Fruit fly (Drosophila melanogaster) whole organism, embryonic: ENCODE data around the gene Mkp3.

Experiments used
- Blimp-1 ChIP-seq: fragments of 200-800 bp; sonication (Bioruptor generic); optimal IDR thresholded peaks from 3 replicates; lab custom pipeline; 2018; ENCODE audit warnings: missing biosample characterization, missing genetic modification characterization, mild to moderate bottlenecking, moderate library complexity, missing genetic modification reagents
- Bteb2 ChIP-seq: fragments of 200-800 bp; sonication (Bioruptor generic); optimal IDR thresholded peaks from 2 replicates; lab custom pipeline; 2016; ENCODE audit warnings: missing biosample characterization, missing genetic modification characterization
- CG10209 ChIP-seq: fragments of 200-800 bp; sonication (Bioruptor generic); optimal IDR thresholded peaks from 3 replicates; lab custom pipeline; 2017; ENCODE audit warnings: missing biosample characterization, mild to moderate bottlenecking, missing genetic modification characterization, missing genetic modification reagents
- CG10565 ChIP-seq: fragments of 200-800 bp; sonication (Bioruptor generic); optimal IDR thresholded peaks from 3 replicates; lab custom pipeline; 2016; ENCODE audit warnings: missing biosample characterization, mild to moderate bottlenecking, missing genetic modification characterization
- CG11085 ChIP-seq: fragments of 200-800 bp; sonication (Bioruptor generic); IDR thresholded peaks from 2 replicates; pipeline ENCODE4 v1.3.6; 2022; ENCODE audit warnings: missing biosample characterization, missing genetic modification characterization
- CG11247 ChIP-seq: fragments of 200-800 bp; sonication (Bioruptor generic); IDR thresholded peaks from 2 replicates; pipeline ENCODE4 v1.3.6; 2022; ENCODE audit warnings: missing biosample characterization, missing genetic modification characterization
- CG12942 ChIP-seq: fragments of 200-800 bp; sonication (Bioruptor generic); optimal IDR thresholded peaks from 3 replicates; lab custom pipeline; 2016; ENCODE audit warnings: missing biosample characterization, missing genetic modification characterization
- CG13287 ChIP-seq: fragments of 200-800 bp; sonication (Bioruptor generic); IDR thresholded peaks from 2 replicates; pipeline ENCODE4 v1.3.6; 2022; ENCODE audit warnings: missing biosample characterization, missing genetic modification characterization; ENCODE audit not compliant: partially characterized antibody
- CG15269 ChIP-seq: fragments of 200-800 bp; sonication (Bioruptor generic); optimal IDR thresholded peaks from 2 replicates; lab custom pipeline; 2018; ENCODE audit warnings: missing biosample characterization, mild to moderate bottlenecking, missing genetic modification characterization, moderate library complexity
- CG1529 ChIP-seq: fragments of 200-800 bp; sonication (Bioruptor generic); optimal IDR thresholded peaks from 3 replicates; lab custom pipeline; 2018; ENCODE audit warnings: missing biosample characterization, missing genetic modification characterization
- CG15514 ChIP-seq: fragments of 200-800 bp; sonication (Bioruptor generic); optimal IDR thresholded peaks from 3 replicates; lab custom pipeline; 2017; ENCODE audit warnings: missing biosample characterization, missing genetic modification characterization, mild to moderate bottlenecking, moderate library complexity, missing genetic modification reagents
- CG15601 ChIP-seq: fragments of 200-800 bp; sonication (Bioruptor generic); optimal IDR thresholded peaks from 3 replicates; lab custom pipeline; 2019; ENCODE audit warnings: missing biosample characterization, mild to moderate bottlenecking, missing genetic modification characterization, moderate library complexity
- CG1792 ChIP-seq: fragments of 200-800 bp; sonication (Bioruptor generic); optimal IDR thresholded peaks from 2 replicates; lab custom pipeline; 2016; ENCODE audit warnings: missing biosample characterization, missing genetic modification characterization
- CG2199 ChIP-seq: fragments of 200-800 bp; sonication (Bioruptor generic); IDR thresholded peaks from 3 replicates; pipeline ENCODE4 v1.3.6; 2022; ENCODE audit warnings: missing biosample characterization, missing genetic modification characterization
- CG2202 ChIP-seq: fragments of 200-800 bp; sonication (Bioruptor generic); optimal IDR thresholded peaks from 2 replicates; lab custom pipeline; 2018; ENCODE audit warnings: missing biosample characterization, mild to moderate bottlenecking, missing genetic modification characterization
- CG2712 ChIP-seq: fragments of 200-800 bp; optimal IDR thresholded peaks from 3 replicates; lab custom pipeline; 2019; ENCODE audit warnings: missing biosample characterization, mild to moderate bottlenecking, missing genetic modification characterization, moderate library complexity
- CG30403 ChIP-seq: fragments of 200-800 bp; sonication (Bioruptor generic); optimal IDR thresholded peaks from 3 replicates; lab custom pipeline; 2016; ENCODE audit warnings: missing biosample characterization, missing genetic modification characterization
- CG33213 ChIP-seq: fragments of 200-800 bp; sonication (Bioruptor generic); optimal IDR thresholded peaks from 3 replicates; lab custom pipeline; 2016; ENCODE audit warnings: missing biosample characterization, missing genetic modification characterization
- CG3995 ChIP-seq: fragments of 200-800 bp; sonication (Bioruptor generic); optimal IDR thresholded peaks from 3 replicates; lab custom pipeline; 2016; ENCODE audit warnings: missing biosample characterization, missing genetic modification characterization
- CG4360 ChIP-seq: fragments of 200-800 bp; sonication (Bioruptor generic); IDR thresholded peaks from 2 replicates; pipeline ENCODE4 v1.3.6; 2022; ENCODE audit warnings: missing biosample characterization, missing genetic modification characterization
- CG5953 ChIP-seq: fragments of 200-800 bp; sonication (Bioruptor generic); IDR thresholded peaks from 2 replicates; pipeline ENCODE4 v1.3.6; 2022; ENCODE audit warnings: missing biosample characterization, missing genetic modification characterization
- CG6791 ChIP-seq: fragments of 200-800 bp; sonication (Bioruptor generic); IDR thresholded peaks from 3 replicates; pipeline ENCODE4 v1.3.6; 2022; ENCODE audit warnings: missing biosample characterization, missing genetic modification characterization; ENCODE audit not compliant: partially characterized antibody
- CG8924 ChIP-seq: fragments of 200-800 bp; optimal IDR thresholded peaks from 3 replicates; lab custom pipeline; 2019; ENCODE audit warnings: missing biosample characterization, mild to moderate bottlenecking, missing genetic modification characterization, moderate library complexity
- CkIIα-i1 ChIP-seq: fragments of 200-800 bp; sonication (Bioruptor generic); IDR thresholded peaks from 2 replicates; pipeline ENCODE4 v1.3.6; 2022; ENCODE audit warnings: missing biosample characterization, missing genetic modification characterization
- Ets65A ChIP-seq: fragments of 200-800 bp; sonication (Bioruptor generic); peaks from one replicate; lab custom pipeline; 2016; ENCODE audit warnings: missing biosample characterization, missing genetic modification characterization
- Fer2 ChIP-seq: fragments of 200-800 bp; sonication (Bioruptor generic); optimal IDR thresholded peaks from 2 replicates; lab custom pipeline; 2018; ENCODE audit warnings: missing biosample characterization, mild to moderate bottlenecking, missing genetic modification characterization, moderate library complexity
- HmgZ ChIP-seq: fragments of 200-800 bp; sonication (Bioruptor generic); optimal IDR thresholded peaks from 2 replicates; lab custom pipeline; 2018; ENCODE audit warnings: missing biosample characterization, mild to moderate bottlenecking, missing genetic modification characterization
- Hmx ChIP-seq: fragments of 200-800 bp; sonication (Bioruptor generic); optimal IDR thresholded peaks from 2 replicates; lab custom pipeline; 2016; ENCODE audit warnings: missing biosample characterization, missing genetic modification characterization
- Lim3 ChIP-seq: fragments of 200-800 bp; sonication (Bioruptor generic); IDR thresholded peaks from 2 replicates; pipeline ENCODE4 v1.3.6; 2022; ENCODE audit warnings: missing biosample characterization, missing genetic modification characterization
- Mes4 ChIP-seq: fragments of 200-800 bp; sonication (Bioruptor generic); optimal IDR thresholded peaks from 2 replicates; lab custom pipeline; 2016; ENCODE audit warnings: missing biosample characterization, missing genetic modification characterization
- NfI ChIP-seq: fragments of 200-800 bp; sonication (Bioruptor generic); optimal IDR thresholded peaks from 3 replicates; lab custom pipeline; 2018; ENCODE audit warnings: missing biosample characterization, mild to moderate bottlenecking, missing genetic modification characterization, moderate library complexity
- Ravus ChIP-seq: fragments of 200-800 bp; sonication (Bioruptor generic); IDR thresholded peaks from 2 replicates; pipeline ENCODE4 v1.3.6; 2022; ENCODE audit warnings: missing biosample characterization, missing genetic modification characterization
- Scr ChIP-seq: fragments of 200-800 bp; sonication (Bioruptor generic); IDR thresholded peaks from 2 replicates; pipeline ENCODE4 v1.3.6; 2022; ENCODE audit warnings: missing biosample characterization, missing genetic modification characterization; ENCODE audit not compliant: partially characterized antibody
- Side ChIP-seq: fragments of 200-800 bp; sonication (Bioruptor generic); optimal IDR thresholded peaks from 2 replicates; lab custom pipeline; 2016; ENCODE audit warnings: missing biosample characterization, missing genetic modification characterization
- Sox100B ChIP-seq: fragments of 200-800 bp; sonication (Bioruptor generic); optimal IDR thresholded peaks from 3 replicates; lab custom pipeline; 2018; ENCODE audit warnings: missing biosample characterization, mild to moderate bottlenecking, missing genetic modification characterization
- ap ChIP-seq: fragments of 200-800 bp; sonication (Bioruptor generic); IDR thresholded peaks from 2 replicates; pipeline ENCODE4 v1.3.6; 2022; ENCODE audit warnings: missing biosample characterization, missing genetic modification characterization
- crol ChIP-seq: fragments of 200-800 bp; sonication (Bioruptor generic); IDR thresholded peaks from 2 replicates; pipeline ENCODE4 v1.3.6; 2022; ENCODE audit warnings: missing biosample characterization, missing genetic modification characterization
- dm ChIP-seq: fragments of 200-800 bp; sonication (Bioruptor generic); optimal IDR thresholded peaks from 3 replicates; lab custom pipeline; 2016; ENCODE audit warnings: missing biosample characterization, missing genetic modification characterization
- fd3F ChIP-seq: fragments of 200-800 bp; sonication (Bioruptor generic); optimal IDR thresholded peaks from 2 replicates; lab custom pipeline; 2018; ENCODE audit warnings: missing biosample characterization, mild to moderate bottlenecking, missing genetic modification characterization, moderate library complexity
- fd64A ChIP-seq: fragments of 200-800 bp; sonication (Bioruptor generic); optimal IDR thresholded peaks from 3 replicates; lab custom pipeline; 2018; ENCODE audit warnings: missing biosample characterization, mild to moderate bottlenecking, missing genetic modification characterization
- fu2 ChIP-seq: fragments of 200-800 bp; sonication (Bioruptor generic); optimal IDR thresholded peaks from 2 replicates; lab custom pipeline; 2016; ENCODE audit warnings: missing biosample characterization, missing genetic modification characterization
- gro ChIP-seq: fragments of 200-800 bp; sonication (Bioruptor generic); optimal IDR thresholded peaks from 2 replicates; lab custom pipeline; 2016; ENCODE audit warnings: missing biosample characterization, missing genetic modification characterization
- ham ChIP-seq: fragments of 200-800 bp; sonication (Bioruptor generic); IDR thresholded peaks from 2 replicates; pipeline ENCODE4 v1.3.6; 2022; ENCODE audit warnings: missing biosample characterization, missing genetic modification characterization
- luna ChIP-seq: fragments of 200-800 bp; sonication (Bioruptor generic); optimal IDR thresholded peaks from 2 replicates; lab custom pipeline; 2016; ENCODE audit warnings: missing biosample characterization, missing genetic modification characterization
- prd ChIP-seq, 3 experiments: fragments of >200 bp in 2 of 3; fragments of 200-800 bp in 1 of 3; sonication (Bioruptor generic) in 1 of 3; optimal IDR thresholded peaks in 2 of 3; IDR thresholded peaks in 1 of 3; 2 replicates in 2 of 3; 3 replicates in 1 of 3; pipeline versions ENCODE4 v1.3.6 to Lab custom; 2017 to 2022; ENCODE audit warnings: missing biosample characterization in 1 of 3, missing genetic modification characterization in 1 of 3
- sc ChIP-seq, 3 experiments: fragments of >200 bp in 2 of 3; fragments of 200-800 bp in 1 of 3; sonication (Bioruptor generic) in 1 of 3; optimal IDR thresholded peaks; 2 replicates in 2 of 3; 3 replicates in 1 of 3; lab custom pipeline; 2017; ENCODE audit warnings: mild to moderate bottlenecking in 1 of 3, missing biosample characterization in 1 of 3, missing genetic modification characterization in 1 of 3, missing genetic modification reagents in 1 of 3
- sim ChIP-seq: fragments of 200-800 bp; sonication (Bioruptor generic); IDR thresholded peaks from 2 replicates; pipeline ENCODE4 v1.3.6; 2022; ENCODE audit warnings: missing biosample characterization, missing genetic modification characterization
- sima ChIP-seq: fragments of 200-800 bp; sonication (Bioruptor generic); optimal IDR thresholded peaks from 2 replicates; lab custom pipeline; 2016; ENCODE audit warnings: missing biosample characterization, missing genetic modification characterization
- stc ChIP-seq: fragments of 200-800 bp; sonication (Bioruptor generic); IDR thresholded peaks from 2 replicates; pipeline ENCODE4 v1.3.6; 2022; ENCODE audit warnings: missing biosample characterization, missing genetic modification characterization

Mkp3 gene

dm6 chr3L:19033154-19033811, 52.9 kb downstream of the Mkp3 start (continued):
- TF ChIP-seq CG10565 (GFP tag; lab: Kevin White, UChicago): no peak
- no peak for TF ChIP-seq Ravus
- no peak for TF ChIP-seq CG5953 (GFP tag; lab: Robert Waterston, UW)
- TF ChIP-seq HmgZ (tag; lab: Kevin White, UChicago): peak; percentile 23
- no peak for TF ChIP-seq prd (optimal IDR thresholded peaks at IDR 0.05; lab: Kevin White, UChicago)
- TF ChIP-seq prd (GFP tag; IDR thresholded peaks at IDR 0.05; lab: Robert Waterston, UW): peak; percentile 91
- TF ChIP-seq CG33213 (GFP tag; lab: Kevin White, UChicago): no peak
- peak; percentile 44; the same call in 1 of the 2 replicates for TF ChIP-seq stc (GFP tag; lab: Robert Waterston, UW)
- TF ChIP-seq CG12942 (GFP tag; lab: Kevin White, UChicago): peak; percentile 40
- TF ChIP-seq sc (optimal IDR thresholded peaks at IDR 0.05; lab: Kevin White, UChicago): no peak
- TF ChIP-seq sc (GFP tag; optimal IDR thresholded peaks at IDR 0.05; lab: Kevin White, UChicago): peak; percentile 78
- 0 out of 2 replicates have a peak, but pooled peaks have one; percentile 33 for TF ChIP-seq ap (GFP tag; lab: Robert Waterston, UW)
- no peak for TF ChIP-seq luna (GFP tag; lab: Kevin White, UChicago)
- TF ChIP-seq CG30403 (GFP tag; lab: Kevin White, UChicago): peak; percentile 54
- no peak for TF ChIP-seq dm (GFP tag; lab: Kevin White, UChicago)
- no peak for TF ChIP-seq CG3995 (GFP tag; lab: Kevin White, UChicago)
- TF ChIP-seq NfI (GFP tag; lab: Kevin White, UChicago): peak; percentile 14
- no peak for TF ChIP-seq CG2199 (GFP tag; lab: Robert Waterston, UW)
- no peak for TF ChIP-seq CkIIα-i1 (GFP tag; lab: Robert Waterston, UW)
- TF ChIP-seq Mes4: no peak
- TF ChIP-seq Side (GFP tag; lab: Kevin White, UChicago): no peak
- TF ChIP-seq CG15269 (tag; lab: Kevin White, UChicago): peak; percentile 43
- TF ChIP-seq Hmx (GFP tag; lab: Kevin White, UChicago): no peak
- TF ChIP-seq Ets65A (GFP tag; lab: Kevin White, UChicago): peak; percentile 83
- TF ChIP-seq Sox100B (GFP tag; lab: Kevin White, UChicago): peak; percentile 70
- no peak for TF ChIP-seq Bteb2 (GFP tag; lab: Kevin White, UChicago)
- TF ChIP-seq CG2712 (tag; lab: Kevin White, UChicago): peak; percentile 94
- TF ChIP-seq fu2: no peak
- peak; percentile 46; the same call in 1 of the 2 replicates for TF ChIP-seq CG4360 (GFP tag; lab: Robert Waterston, UW)
- TF ChIP-seq CG8924 (tag; lab: Kevin White, UChicago): peak; percentile 90
- no peak for TF ChIP-seq fd64A (GFP tag; lab: Kevin White, UChicago)
- no peak for TF ChIP-seq Lim3 (GFP tag; lab: Robert Waterston, UW)
- no peak for TF ChIP-seq CG13287 (GFP tag; lab: Robert Waterston, UW)
- TF ChIP-seq CG6791 (GFP tag; lab: Robert Waterston, UW): no peak
- 0 out of 2 replicates have a peak, but pooled peaks have one; percentile 28 for TF ChIP-seq CG11247
- peak; percentile 74 for TF ChIP-seq sim
- TF ChIP-seq CG11085: no peak
- no peak for TF ChIP-seq crol
- TF ChIP-seq CG15514 (GFP tag; lab: Kevin White, UChicago): no peak
- peak; percentile 70 for TF ChIP-seq CG1529
- TF ChIP-seq Scr (GFP tag; lab: Robert Waterston, UW): no peak
- peak; percentile 81 for TF ChIP-seq Blimp-1 (GFP tag; lab: Kevin White, UChicago)
- TF ChIP-seq ham (GFP tag; lab: Robert Waterston, UW): no peak
- TF ChIP-seq gro (GFP tag; lab: Kevin White, UChicago): no peak
- TF ChIP-seq CG1792: no peak
- TF ChIP-seq CG2202 (tag; lab: Kevin White, UChicago): peak; percentile 89
- peak; percentile 80 for TF ChIP-seq CG10209 (GFP tag; lab: Kevin White, UChicago)
- TF ChIP-seq Fer2 (tag; lab: Kevin White, UChicago): no peak
- TF ChIP-seq sima (GFP tag; lab: Kevin White, UChicago): no peak
- no peak for TF ChIP-seq fd3F (GFP tag; lab: Kevin White, UChicago)
- TF ChIP-seq CG15601 (tag; lab: Kevin White, UChicago): peak; percentile 80
